Fruit fly (Drosophila melanogaster) whole organism, embryonic: ENCODE data around the gene CG13449.

ENCODE experiments used
- CG11696 ChIP-seq: fragments of 200-800 bp; sonication (Bioruptor generic); IDR thresholded peaks from 2 replicates; pipeline ENCODE4 v1.3.6; 2022; ENCODE audit warnings: missing biosample characterization, missing genetic modification characterization
- CG12744 ChIP-seq: fragments of 200-800 bp; sonication (Bioruptor generic); optimal IDR thresholded peaks from 2 replicates; lab custom pipeline; 2016; ENCODE audit warnings: missing biosample characterization, missing genetic modification characterization
- CG12942 ChIP-seq: fragments of 200-800 bp; sonication (Bioruptor generic); optimal IDR thresholded peaks from 3 replicates; lab custom pipeline; 2016; ENCODE audit warnings: missing biosample characterization, missing genetic modification characterization
- CG16815 ChIP-seq: fragments of 200-800 bp; sonication (Bioruptor generic); optimal IDR thresholded peaks from 3 replicates; lab custom pipeline; 2017; ENCODE audit warnings: missing biosample characterization, mild to moderate bottlenecking, missing genetic modification characterization
- CG17328 ChIP-seq: fragments of 200-800 bp; sonication (Bioruptor generic); IDR thresholded peaks from 2 replicates; pipeline ENCODE4 v1.3.6; 2022; ENCODE audit warnings: missing biosample characterization, missing genetic modification characterization
- CG17359 ChIP-seq: fragments of 200-800 bp; sonication (Bioruptor generic); optimal IDR thresholded peaks from 3 replicates; lab custom pipeline; 2018; ENCODE audit warnings: missing biosample characterization, mild to moderate bottlenecking, missing genetic modification characterization, moderate library complexity
- CG17912 ChIP-seq: fragments of 200-800 bp; sonication (Bioruptor generic); optimal IDR thresholded peaks from 2 replicates; lab custom pipeline; 2018; ENCODE audit warnings: missing biosample characterization, mild to moderate bottlenecking, missing genetic modification characterization
- CG18262 ChIP-seq: fragments of 200-800 bp; optimal IDR thresholded peaks from 3 replicates; lab custom pipeline; 2019; ENCODE audit warnings: missing biosample characterization, mild to moderate bottlenecking, missing genetic modification characterization, moderate library complexity
- CG4282 ChIP-seq: fragments of 200-800 bp; sonication (Bioruptor generic); optimal IDR thresholded peaks from 2 replicates; lab custom pipeline; 2016; ENCODE audit warnings: missing biosample characterization, missing genetic modification characterization
- CG4328 ChIP-seq: fragments of 200-800 bp; sonication (Bioruptor generic); optimal IDR thresholded peaks from 3 replicates; lab custom pipeline; 2017; ENCODE audit warnings: missing biosample characterization, missing genetic modification reagents, missing genetic modification characterization
- CG4424 ChIP-seq: fragments of 200-800 bp; sonication (Bioruptor generic); optimal IDR thresholded peaks from 3 replicates; lab custom pipeline; 2016; ENCODE audit warnings: missing biosample characterization, missing genetic modification characterization
- CG4820 ChIP-seq: fragments of 200-800 bp; sonication (Bioruptor generic); optimal IDR thresholded peaks from 3 replicates; lab custom pipeline; 2016; ENCODE audit warnings: missing biosample characterization, missing genetic modification characterization
- CG6683 ChIP-seq: fragments of 200-800 bp; sonication (Bioruptor generic); optimal IDR thresholded peaks from 2 replicates; lab custom pipeline; 2017; ENCODE audit warnings: missing biosample characterization, mild to moderate bottlenecking, missing genetic modification characterization, missing genetic modification reagents
- CG7357 ChIP-seq: fragments of 200-800 bp; sonication (Bioruptor generic); IDR thresholded peaks from 3 replicates; pipeline ENCODE4 v1.3.6; 2022; ENCODE audit warnings: missing biosample characterization, missing genetic modification characterization
- CHES-1-like ChIP-seq: fragments of 200-800 bp; sonication (Bioruptor generic); optimal IDR thresholded peaks from 2 replicates; lab custom pipeline; 2016; ENCODE audit warnings: missing biosample characterization, missing genetic modification characterization
- Chrac-16 ChIP-seq: fragments of 200-800 bp; sonication (Bioruptor generic); optimal IDR thresholded peaks from 3 replicates; lab custom pipeline; 2016; ENCODE audit warnings: missing biosample characterization, missing genetic modification characterization
- Dbx ChIP-seq: fragments of 200-800 bp; sonication (Bioruptor generic); IDR thresholded peaks from 3 replicates; pipeline ENCODE4 v1.3.6; 2022; ENCODE audit warnings: missing biosample characterization, missing genetic modification characterization
- Hmx ChIP-seq: fragments of 200-800 bp; sonication (Bioruptor generic); optimal IDR thresholded peaks from 2 replicates; lab custom pipeline; 2016; ENCODE audit warnings: missing biosample characterization, missing genetic modification characterization
- Hr39 ChIP-seq: fragments of >200 bp; optimal IDR thresholded peaks from 2 replicates; lab custom pipeline; 2017
- Lim3 ChIP-seq: fragments of 200-800 bp; sonication (Bioruptor generic); IDR thresholded peaks from 2 replicates; pipeline ENCODE4 v1.3.6; 2022; ENCODE audit warnings: missing biosample characterization, missing genetic modification characterization
- Med ChIP-seq: fragments of 200-800 bp; sonication (Bioruptor generic); peaks from one replicate; lab custom pipeline; 2016; ENCODE audit warnings: missing biosample characterization, missing genetic modification characterization, mild to moderate bottlenecking, inconsistent platforms, moderate library complexity
- NC2α ChIP-seq: fragments of 200-800 bp; sonication (Bioruptor generic); optimal IDR thresholded peaks from 2 replicates; lab custom pipeline; 2016; ENCODE audit warnings: missing biosample characterization, missing genetic modification characterization
- PHDP ChIP-seq: fragments of 200-800 bp; sonication (Bioruptor generic); optimal IDR thresholded peaks from 3 replicates; lab custom pipeline; 2018; ENCODE audit warnings: missing biosample characterization, mild to moderate bottlenecking, missing genetic modification characterization, moderate library complexity
- Ravus ChIP-seq: fragments of 200-800 bp; sonication (Bioruptor generic); IDR thresholded peaks from 2 replicates; pipeline ENCODE4 v1.3.6; 2022; ENCODE audit warnings: missing biosample characterization, missing genetic modification characterization
- Spps ChIP-seq: fragments of 200-800 bp; sonication (Bioruptor generic); optimal IDR thresholded peaks from 2 replicates; lab custom pipeline; 2018; ENCODE audit warnings: missing biosample characterization, mild to moderate bottlenecking, missing genetic modification characterization
- Trl ChIP-seq, 3 experiments: fragments of >200 bp in 2 of 3; fragments of 200-800 bp in 1 of 3; sonication (Bioruptor generic) in 1 of 3; optimal IDR thresholded peaks; 2 replicates in 1 of 3; 3 replicates in 2 of 3; lab custom pipeline; 2016 to 2017; ENCODE audit warnings: missing biosample characterization in 1 of 3, missing genetic modification characterization in 1 of 3
- Xbp1 ChIP-seq: fragments of 200-800 bp; sonication (Bioruptor generic); optimal IDR thresholded peaks from 3 replicates; lab custom pipeline; 2016; ENCODE audit warnings: missing biosample characterization, mild to moderate bottlenecking, missing genetic modification characterization
- bowl ChIP-seq: fragments of 200-800 bp; sonication (Bioruptor generic); IDR thresholded peaks from 2 replicates; pipeline ENCODE4 v1.3.6; 2022; ENCODE audit warnings: missing biosample characterization, missing genetic modification characterization
- cad ChIP-seq: fragments of >200 bp; optimal IDR thresholded peaks from 2 replicates; lab custom pipeline; 2017; ENCODE audit warnings: missing biosample characterization, missing genetic modification characterization
- caup ChIP-seq: fragments of 200-800 bp; sonication (Bioruptor generic); optimal IDR thresholded peaks from 3 replicates; lab custom pipeline; 2017; ENCODE audit warnings: missing biosample characterization, mild to moderate bottlenecking, missing genetic modification characterization, moderate library complexity; ENCODE audit not compliant: severe bottlenecking
- cg ChIP-seq: fragments of 200-800 bp; sonication (Bioruptor generic); optimal IDR thresholded peaks from 3 replicates; lab custom pipeline; 2019; ENCODE audit warnings: missing biosample characterization, mild to moderate bottlenecking, missing genetic modification characterization, moderate library complexity
- crp ChIP-seq, 2 experiments: fragments of 200-800 bp; sonication (Bioruptor generic); optimal IDR thresholded peaks; 2 replicates in 1 of 2; 3 replicates in 1 of 2; lab custom pipeline; 2017; ENCODE audit warnings: missing biosample characterization in 2 of 2, missing genetic modification characterization in 2 of 2, mild to moderate bottlenecking in 1 of 2, moderate library complexity in 1 of 2
- cwo ChIP-seq: fragments of 200-800 bp; sonication (Bioruptor generic); optimal IDR thresholded peaks from 3 replicates; lab custom pipeline; 2017; ENCODE audit warnings: missing biosample characterization, missing genetic modification characterization, mild to moderate bottlenecking, moderate library complexity, missing genetic modification reagents
- exex ChIP-seq: fragments of 200-800 bp; sonication (Bioruptor generic); optimal IDR thresholded peaks from 4 replicates; lab custom pipeline; 2018; ENCODE audit warnings: missing biosample characterization, mild to moderate bottlenecking, missing genetic modification characterization, moderate library complexity
- fd102C ChIP-seq: fragments of 200-800 bp; sonication (Bioruptor generic); optimal IDR thresholded peaks from 2 replicates; lab custom pipeline; 2018; ENCODE audit warnings: missing biosample characterization, mild to moderate bottlenecking, missing genetic modification characterization, moderate library complexity
- fd3F ChIP-seq: fragments of 200-800 bp; sonication (Bioruptor generic); optimal IDR thresholded peaks from 2 replicates; lab custom pipeline; 2018; ENCODE audit warnings: missing biosample characterization, mild to moderate bottlenecking, missing genetic modification characterization, moderate library complexity
- gce ChIP-seq: fragments of 200-800 bp; sonication (Bioruptor generic); IDR thresholded peaks from 3 replicates; pipeline ENCODE4 v1.3.6; 2022; ENCODE audit warnings: missing biosample characterization, missing genetic modification characterization
- ham ChIP-seq: fragments of 200-800 bp; sonication (Bioruptor generic); IDR thresholded peaks from 2 replicates; pipeline ENCODE4 v1.3.6; 2022; ENCODE audit warnings: missing biosample characterization, missing genetic modification characterization
- hkb ChIP-seq, 2 experiments: fragments of 200-800 bp in 1 of 2; fragments of >200 bp in 1 of 2; sonication (Bioruptor generic) in 1 of 2; IDR thresholded peaks in 1 of 2; optimal IDR thresholded peaks in 1 of 2; 2 replicates each; pipeline versions ENCODE4 v1.3.6 to Lab custom; 2017 to 2022; ENCODE audit warnings: missing biosample characterization in 1 of 2, missing genetic modification characterization in 1 of 2
- mam ChIP-seq: fragments of 200-800 bp; sonication (Bioruptor generic); optimal IDR thresholded peaks from 3 replicates; lab custom pipeline; 2016; ENCODE audit warnings: missing biosample characterization, missing genetic modification characterization
- nmo ChIP-seq: fragments of 200-800 bp; sonication (Bioruptor generic); optimal IDR thresholded peaks from 2 replicates; lab custom pipeline; 2018; ENCODE audit warnings: missing biosample characterization, mild to moderate bottlenecking, missing genetic modification characterization, moderate library complexity
- p53 ChIP-seq: fragments of 200-800 bp; sonication (Bioruptor generic); optimal IDR thresholded peaks from 2 replicates; lab custom pipeline; 2016; ENCODE audit warnings: missing biosample characterization, missing genetic modification characterization
- salm ChIP-seq: fragments of 200-800 bp; sonication (Bioruptor generic); optimal IDR thresholded peaks from 2 replicates; lab custom pipeline; 2018; ENCODE audit warnings: missing biosample characterization, mild to moderate bottlenecking, missing genetic modification characterization
- scrt ChIP-seq: fragments of 200-800 bp; sonication (Bioruptor generic); optimal IDR thresholded peaks from 2 replicates; lab custom pipeline; 2018; ENCODE audit warnings: missing biosample characterization, mild to moderate bottlenecking, missing genetic modification characterization, moderate library complexity
- sens ChIP-seq: fragments of 200-800 bp; sonication (Bioruptor generic); peaks from one replicate; lab custom pipeline; 2016; ENCODE audit warnings: missing biosample characterization, missing genetic modification characterization
- tio ChIP-seq: fragments of 200-800 bp; sonication (Bioruptor generic); optimal IDR thresholded peaks from 2 replicates; lab custom pipeline; 2017; ENCODE audit warnings: missing biosample characterization, missing genetic modification characterization, inconsistent platforms
- wek ChIP-seq: fragments of 200-800 bp; sonication (Bioruptor generic); optimal IDR thresholded peaks from 3 replicates; lab custom pipeline; 2018; ENCODE audit warnings: missing biosample characterization, mild to moderate bottlenecking, missing genetic modification characterization, moderate library complexity
- zen2 ChIP-seq: fragments of 200-800 bp; sonication (Bioruptor generic); IDR thresholded peaks from 3 replicates; pipeline ENCODE4 v1.3.6; 2022; ENCODE audit warnings: missing biosample characterization, missing genetic modification characterization; ENCODE audit not compliant: partially characterized antibody

The CG13449 gene

DNA sequence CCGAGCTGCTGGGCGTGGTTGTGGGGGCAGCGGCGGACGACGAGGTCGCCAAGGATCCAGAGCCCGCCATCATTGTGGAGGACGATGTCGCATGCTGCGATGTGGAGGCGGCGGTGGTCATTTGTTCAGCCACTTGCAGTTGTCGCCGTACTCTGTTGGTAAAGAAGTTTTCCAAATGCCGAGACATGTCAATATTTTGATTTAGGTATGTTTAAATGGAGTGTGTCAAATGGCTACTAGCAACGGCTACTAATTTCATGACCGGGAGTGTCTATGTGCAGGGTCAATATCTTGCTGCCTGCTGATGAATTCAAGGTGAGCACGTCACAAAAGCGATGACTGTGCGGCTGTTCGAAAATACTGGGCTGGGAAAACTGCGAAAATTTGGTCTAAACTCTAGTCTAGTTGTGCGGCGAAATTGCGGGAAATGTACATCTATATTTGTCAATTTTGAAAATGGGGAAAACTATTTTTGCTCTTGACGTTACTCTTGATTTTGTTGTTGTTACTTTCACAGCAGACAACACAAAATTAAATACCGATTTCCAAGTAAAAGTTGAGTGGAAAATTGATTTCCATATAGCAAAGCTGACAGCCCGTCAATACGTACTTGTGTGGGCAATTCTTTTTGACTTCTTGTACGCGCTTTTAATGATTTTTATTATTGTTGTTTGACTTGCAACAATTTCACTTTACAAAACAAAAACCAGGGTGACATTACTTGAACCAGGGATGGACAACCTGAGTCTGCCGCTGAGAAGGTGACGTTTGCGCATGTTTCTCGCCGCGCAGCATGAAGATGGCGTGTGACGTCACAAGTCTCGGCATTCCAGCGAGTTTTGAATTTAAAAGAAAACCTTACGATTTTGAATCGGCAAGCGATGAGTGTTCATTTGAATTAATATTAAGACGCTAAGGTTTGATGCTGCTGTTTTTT, 24.9 kb downstream of the CG13449 start, which contains the start of gene CG7656 (continued):
- peak in 1 of 2 experiments; percentile 29 for TF ChIP-seq crp (GFP tag; optimal IDR thresholded peaks at IDR 0.05; lab: Kevin White, UChicago)
- TF ChIP-seq sens (GFP tag; lab: Kevin White, UChicago) = peak; percentile 95
- peak; percentile 2 for TF ChIP-seq fd102C
- TF ChIP-seq Xbp1 = peak; percentile 86
- peak; percentile 89 for TF ChIP-seq mam (GFP tag; lab: Kevin White, UChicago)
- TF ChIP-seq Spps (tag; lab: Kevin White, UChicago) = no peak
- TF ChIP-seq cg (GFP tag; lab: Kevin White, UChicago) = no peak
- no peak for TF ChIP-seq Ravus (GFP tag; lab: Robert Waterston, UW)
- peak; percentile 46 for TF ChIP-seq NC2α
- TF ChIP-seq cwo (GFP tag; lab: Kevin White, UChicago) = no peak
- TF ChIP-seq CG17912 = peak; percentile 62
- TF ChIP-seq caup (GFP tag; lab: Kevin White, UChicago) = peak; percentile 44
- no peak for TF ChIP-seq Hr39 (lab: Kevin White, UChicago)
- TF ChIP-seq Dbx (GFP tag; lab: Robert Waterston, UW) = peak; percentile 64; the same call in 2 of the 3 replicates
- TF ChIP-seq Med (GFP tag; lab: Kevin White, UChicago) = peak; percentile 98
- TF ChIP-seq CG4282 (GFP tag; lab: Kevin White, UChicago) = peak; percentile 58
- TF ChIP-seq scrt (GFP tag; lab: Kevin White, UChicago) = no peak
- TF ChIP-seq tio (GFP tag; lab: Kevin White, UChicago) = no peak
- TF ChIP-seq Trl (optimal IDR thresholded peaks at IDR 0.05; lab: Kevin White, UChicago) = peak in 1 of 2 experiments; percentile 57
- peak; percentile 93 for TF ChIP-seq Trl (GFP tag; optimal IDR thresholded peaks at IDR 0.05; lab: Kevin White, UChicago)
- TF ChIP-seq wek (GFP tag; lab: Kevin White, UChicago) = peak; percentile 17
- peak; percentile 60; the same call in 1 of the 3 replicates for TF ChIP-seq gce (GFP tag; lab: Robert Waterston, UW)
- peak; percentile 68 for TF ChIP-seq CG4424 (GFP tag; lab: Kevin White, UChicago)
- no peak for TF ChIP-seq fd3F (GFP tag; lab: Kevin White, UChicago)
- peak; percentile 89 for TF ChIP-seq CHES-1-like (GFP tag; lab: Kevin White, UChicago)
- peak; percentile 94 for TF ChIP-seq CG11696 (GFP tag; lab: Robert Waterston, UW)
- TF ChIP-seq Lim3 (GFP tag; lab: Robert Waterston, UW) = no peak
- TF ChIP-seq bowl = peak; percentile 39; the same call in 1 of the 2 replicates
- no peak for TF ChIP-seq CG7357
- TF ChIP-seq salm (tag; lab: Kevin White, UChicago) = no peak
- TF ChIP-seq exex (tag; lab: Kevin White, UChicago) = no peak
- TF ChIP-seq CG6683 (GFP tag; lab: Kevin White, UChicago) = no peak
- TF ChIP-seq PHDP (tag; lab: Kevin White, UChicago) = peak; percentile 18
- peak; percentile 32 for TF ChIP-seq nmo (GFP tag; lab: Kevin White, UChicago)
- TF ChIP-seq hkb (optimal IDR thresholded peaks at IDR 0.05; lab: Kevin White, UChicago) = no peak
- TF ChIP-seq hkb (GFP tag; IDR thresholded peaks at IDR 0.05; lab: Robert Waterston, UW) = peak; percentile 75
- peak; percentile 73 for TF ChIP-seq CG12942
- TF ChIP-seq cad = no peak
- TF ChIP-seq Chrac-16 (GFP tag; lab: Kevin White, UChicago) = peak; percentile 79
- TF ChIP-seq CG17328 (GFP tag; lab: Robert Waterston, UW) = peak; percentile 57
- peak; percentile 39 for TF ChIP-seq CG17359
- TF ChIP-seq Hmx (GFP tag; lab: Kevin White, UChicago) = no peak
- TF ChIP-seq CG4328 (GFP tag; lab: Kevin White, UChicago) = no peak
- peak; percentile 71 for TF ChIP-seq p53 (GFP tag; lab: Kevin White, UChicago)
- peak; percentile 47 for TF ChIP-seq CG16815 (GFP tag; lab: Kevin White, UChicago)
- peak; percentile 20 for TF ChIP-seq CG4820 (GFP tag; lab: Kevin White, UChicago)
- TF ChIP-seq CG18262 (tag; lab: Kevin White, UChicago) = no peak
- TF ChIP-seq ham (GFP tag; lab: Robert Waterston, UW) = no peak
- peak; percentile 58 for TF ChIP-seq CG12744 (GFP tag; lab: Kevin White, UChicago)
- no peak for TF ChIP-seq zen2 (GFP tag; lab: Robert Waterston, UW)
